Worm (Caenorhabditis elegans): ENCODE results near the gene sra-29.
A peak's percentile ranks its signal among the peaks of the same experiment; 100 is the strongest.

Gene sra-29

DNA sequence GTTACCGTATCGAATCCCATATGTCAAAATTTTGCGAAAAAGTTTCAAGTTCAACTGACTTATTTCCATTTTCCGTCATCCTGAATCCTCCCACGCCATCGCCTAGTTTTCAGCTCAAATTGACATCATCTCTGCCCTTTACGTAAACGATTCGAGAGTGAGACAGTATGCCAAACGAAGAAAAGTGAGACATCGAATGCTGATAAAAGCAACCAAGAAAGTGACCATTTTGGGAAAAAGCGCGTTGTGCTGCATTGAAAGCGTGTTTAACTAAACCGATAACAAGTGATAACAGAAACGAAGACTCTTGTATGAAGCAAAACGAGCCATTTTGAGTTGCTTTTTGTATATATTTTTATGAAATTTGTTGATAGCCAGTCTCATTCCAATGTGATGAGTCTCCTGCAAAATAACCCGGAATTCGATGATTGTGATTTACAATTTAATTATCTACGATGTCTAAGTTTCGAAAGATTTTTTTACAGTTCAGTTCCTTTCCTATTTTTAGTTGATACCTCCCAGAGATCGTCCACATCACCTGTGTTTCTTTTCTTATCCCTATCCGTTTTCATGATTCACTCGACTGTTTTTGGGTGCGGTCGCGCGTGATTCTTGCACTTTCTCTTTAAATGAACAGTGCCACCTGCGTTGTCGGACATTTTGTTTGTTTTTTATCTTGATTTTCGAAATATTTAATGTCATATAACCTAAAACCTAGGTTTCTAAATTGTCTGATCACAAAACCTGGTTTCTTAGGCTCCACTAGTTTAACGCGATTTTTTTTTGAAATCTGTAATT is 39.9 kb upstream of the sra-29 start:
- TF ChIP-seq hlh-1 (tag; optimal IDR thresholded peaks at IDR 0.05) (no peak), nhr-28 (tag; optimal IDR thresholded peaks at IDR 0.05) (no peak), pha-4 (tag; optimal IDR thresholded peaks at IDR 0.05) (no peak)

DNA sequence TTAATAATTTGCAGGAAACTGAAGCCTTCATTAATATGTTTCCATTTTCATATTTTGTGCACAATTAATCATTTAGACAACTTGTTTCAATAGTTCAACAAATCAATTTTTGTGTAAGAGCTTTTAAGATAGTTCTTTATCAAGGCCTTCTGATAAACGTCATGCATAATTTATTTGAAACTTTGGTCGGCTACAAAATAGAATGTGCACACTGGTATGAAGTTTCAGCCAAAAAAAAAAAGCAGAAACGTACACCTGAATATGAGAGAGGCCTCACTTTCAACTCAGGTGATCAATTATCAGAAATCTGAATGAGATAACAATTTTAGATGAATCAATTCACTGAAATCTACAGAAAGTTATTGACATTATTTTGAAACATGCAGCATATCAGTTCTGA is 39.0 kb upstream of the sra-29 start:
- TF ChIP-seq mep-1 (tag; optimal IDR thresholded peaks at IDR 0.05) (no peak), elt-3 (tag; optimal IDR thresholded peaks at IDR 0.05) (no peak), unc-62 (GFP tag; optimal IDR thresholded peaks at IDR 0.05) (no peak), ztf-11 (tag; optimal IDR thresholded peaks at IDR 0.05) (no peak), elt-1 (tag; optimal IDR thresholded peaks at IDR 0.05; ENCODE audit: borderline replicate concordance, insufficient read depth) (no peak), nhr-237 (tag; optimal IDR thresholded peaks at IDR 0.05) (no peak), unc-39 (tag; optimal IDR thresholded peaks at IDR 0.05) (no peak), mls-2 (tag; optimal IDR thresholded peaks at IDR 0.05) (no peak), lin-32 (GFP tag; optimal IDR thresholded peaks at IDR 0.05) (no peak), sem-2 (GFP tag; optimal IDR thresholded peaks at IDR 0.05) (no peak), ceh-39 (tag; optimal IDR thresholded peaks at IDR 0.05) (no peak), nhr-76 (tag; optimal IDR thresholded peaks at IDR 0.05) (no peak), nhr-2 (tag; optimal IDR thresholded peaks at IDR 0.05) (no peak), ham-2 (GFP tag; optimal IDR thresholded peaks at IDR 0.05) (no peak), lin-13 (tag; optimal IDR thresholded peaks at IDR 0.05) (no peak)

DNA sequence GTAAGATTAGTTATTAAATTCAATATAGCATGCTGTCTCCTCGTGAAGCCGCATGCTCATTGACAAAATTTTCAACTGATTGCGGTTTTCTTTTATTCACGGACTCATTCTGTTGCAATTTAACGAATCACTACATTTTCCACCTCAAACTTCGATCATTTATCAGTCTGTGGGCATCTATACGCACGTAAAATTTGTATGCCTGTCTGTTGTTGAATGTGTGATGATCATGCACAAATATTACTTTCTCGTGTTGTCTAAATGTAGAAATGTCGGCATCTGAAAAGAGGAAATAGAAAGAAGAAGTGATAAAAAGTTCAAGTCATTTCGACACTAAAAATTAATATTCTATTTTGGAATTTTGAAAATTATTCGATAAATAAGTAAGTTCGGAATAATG is 37.0 kb upstream of the sra-29 start:
- TF ChIP-seq sptf-1 (tag; optimal IDR thresholded peaks at IDR 0.05) (no peak), cnd-1 (tag; optimal IDR thresholded peaks at IDR 0.05) (no peak), unc-120 (tag; optimal IDR thresholded peaks at IDR 0.05; ENCODE audit: poor library complexity, severe bottlenecking) (no peak)

DNA sequence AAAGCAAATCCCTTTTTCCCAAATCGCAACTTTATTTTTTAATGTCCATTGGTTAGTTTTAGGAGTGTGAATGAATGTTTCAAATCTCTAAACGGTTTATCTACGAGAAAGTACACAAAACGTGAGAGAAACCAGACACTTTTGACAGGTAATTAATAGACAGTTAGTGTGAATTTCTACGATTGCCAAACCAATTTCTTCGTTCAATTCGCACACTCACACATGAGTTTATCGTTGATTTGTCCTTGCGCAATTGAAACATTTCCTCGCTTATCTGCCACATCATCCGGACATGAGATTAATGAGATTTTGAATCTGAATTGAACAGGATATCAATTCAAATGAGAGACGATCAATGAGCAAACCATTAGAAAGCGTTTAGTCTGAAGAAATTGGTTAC is 34.7 kb upstream of the sra-29 start:
- TF ChIP-seq bed-3 (GFP tag; optimal IDR thresholded peaks at IDR 0.05) (no peak), cnd-1 (tag; optimal IDR thresholded peaks at IDR 0.05) (no peak), elt-1 (tag; optimal IDR thresholded peaks at IDR 0.05; ENCODE audit: borderline replicate concordance, insufficient read depth) (peak; percentile 4)

DNA sequence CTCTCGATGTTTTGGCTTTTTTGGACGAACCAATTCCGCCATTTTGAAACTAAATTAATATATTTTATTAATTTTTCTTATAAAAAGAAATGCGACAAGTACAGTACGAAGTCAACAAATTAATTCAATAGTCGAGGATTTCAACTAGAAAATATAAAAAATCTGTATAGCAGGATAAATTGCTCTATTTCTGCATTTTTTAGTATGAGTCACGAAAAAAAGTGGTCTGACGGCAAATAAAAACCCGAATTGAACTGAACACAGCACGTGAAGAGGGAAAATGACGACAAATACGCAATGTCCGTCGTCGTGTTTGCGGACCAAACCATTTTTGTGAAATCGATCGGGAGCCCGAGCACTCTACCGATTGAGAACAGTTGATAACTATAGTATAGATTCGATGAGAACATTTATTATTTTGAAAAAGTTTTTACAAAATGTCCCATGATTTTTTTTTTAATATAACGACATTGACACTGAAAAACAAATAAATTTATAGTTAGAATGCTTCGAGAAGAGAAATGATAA is 33.8 kb upstream of the sra-29 start, which contains the start of gene epg-5:
Gene epg-5 (minus strand): TSS at position 51 of the 528 bp plus-strand sequence.
- TF ChIP-seq tbx-8 (GFP tag; optimal IDR thresholded peaks at IDR 0.05) (no peak), unc-120 (tag; optimal IDR thresholded peaks at IDR 0.05; ENCODE audit: poor library complexity, severe bottlenecking) (peak; percentile 67)

- no peak for TF ChIP-seq drap-1 (GFP tag; optimal IDR thresholded peaks at IDR 0.05)
- no peak for TF ChIP-seq blmp-1 (tag; optimal IDR thresholded peaks at IDR 0.05)
- no peak for TF ChIP-seq ceh-39 (tag; optimal IDR thresholded peaks at IDR 0.05)
- TF ChIP-seq sptf-1 (tag; optimal IDR thresholded peaks at IDR 0.05), result no peak
- TF ChIP-seq nhr-2 (tag; optimal IDR thresholded peaks at IDR 0.05), result no peak
- no peak for TF ChIP-seq nhr-237 (tag; optimal IDR thresholded peaks at IDR 0.05)
- TF ChIP-seq sem-2 (GFP tag; optimal IDR thresholded peaks at IDR 0.05), result no peak
- TF ChIP-seq cnd-1 (tag; optimal IDR thresholded peaks at IDR 0.05), result no peak
- TF ChIP-seq nhr-76 (tag; optimal IDR thresholded peaks at IDR 0.05), result no peak
These were observed 33.1 kb upstream of the sra-29 start for ce11 chrII:6608626-6609025.

- TF ChIP-seq ham-2 (GFP tag; optimal IDR thresholded peaks at IDR 0.05), result peak; percentile 79
- TF ChIP-seq lin-13 (tag; optimal IDR thresholded peaks at IDR 0.05), result peak; percentile 6
- peak; percentile 19 for TF ChIP-seq ceh-39 (tag; optimal IDR thresholded peaks at IDR 0.05)
- TF ChIP-seq cnd-1 (tag; optimal IDR thresholded peaks at IDR 0.05), result peak; percentile 29
- TF ChIP-seq M03D4.4 (tag; optimal IDR thresholded peaks at IDR 0.05), result no peak
- peak; percentile 42 for TF ChIP-seq pha-4 (tag; optimal IDR thresholded peaks at IDR 0.05)
- no peak for TF ChIP-seq drap-1 (GFP tag; optimal IDR thresholded peaks at IDR 0.05)
These were observed 25.4 kb upstream of the sra-29 start, which contains the start of gene vps-33.2 for ce11 chrII:6600973-6601372. vps-33.2 (plus strand) TSS chrII:6601216.
